Fruit fly (Drosophila melanogaster) whole organism: ENCODE results near the gene hng3.
A peak's percentile ranks its signal among the peaks of the same experiment; 100 is the strongest.

Experiments
- CG8478 ChIP-seq: fragments of >200 bp; optimal IDR thresholded peaks from 2 replicates; lab custom pipeline; 2018; ENCODE audit warnings: inconsistent platforms
- Dll ChIP-seq: fragments of >200 bp; optimal IDR thresholded peaks from 2 replicates; lab custom pipeline; 2017
- EcR ChIP-seq, 2 experiments: fragments of >200 bp; optimal IDR thresholded peaks; 2 replicates each; lab custom pipeline; 2017; ENCODE audit warnings: missing biosample characterization in 2 of 2, missing genetic modification characterization in 2 of 2, missing genetic modification reagents in 2 of 2
- pan ChIP-seq: fragments of >200 bp; optimal IDR thresholded peaks from 2 replicates; lab custom pipeline; 2017
- psq ChIP-seq: fragments of >200 bp; optimal IDR thresholded peaks from 2 replicates; lab custom pipeline; 2017
- usp ChIP-seq: fragments of >200 bp; optimal IDR thresholded peaks from 2 replicates; lab custom pipeline; 2017; ENCODE audit warnings: missing biosample characterization, missing genetic modification characterization, mixed read lengths

The hng3 gene

dm6 chr3L:742389-742951 is 12.8 kb downstream of the hng3 start:
- no peak for TF ChIP-seq usp (GFP tag; lab: Kevin White, UChicago)
- TF ChIP-seq pan (lab: Kevin White, UChicago), result no peak
- no peak for TF ChIP-seq psq
- TF ChIP-seq EcR (GFP tag; optimal IDR thresholded peaks at IDR 0.05; lab: Kevin White, UChicago), result no peak
- TF ChIP-seq Dll (lab: Kevin White, UChicago), result no peak
- no peak for TF ChIP-seq CG8478 (lab: Kevin White, UChicago)

dm6 chr3L:741687-742086 is 13.6 kb downstream of the hng3 start:
- TF ChIP-seq CG8478 (lab: Kevin White, UChicago) (no peak), psq (no peak), Dll (lab: Kevin White, UChicago) (no peak), usp (GFP tag; lab: Kevin White, UChicago) (no peak)

- TF ChIP-seq pan (lab: Kevin White, UChicago) (peak; percentile 86), Dll (lab: Kevin White, UChicago) (no peak), EcR (GFP tag; optimal IDR thresholded peaks at IDR 0.05; lab: Kevin White, UChicago) (no peak), psq (no peak)
These were observed 15.7 kb downstream of the hng3 start for dm6 chr3L:739357-740130.

- TF ChIP-seq EcR (GFP tag; optimal IDR thresholded peaks at IDR 0.05; lab: Kevin White, UChicago), result peak in 1 of 2 experiments; percentile 44
- TF ChIP-seq pan (lab: Kevin White, UChicago), result no peak
- peak; percentile 96 for TF ChIP-seq Dll (lab: Kevin White, UChicago)
These were observed 16.5 kb downstream of the hng3 start for dm6 chr3L:738523-739356.

dm6 chr3L:737445-738116 is 17.7 kb downstream of the hng3 start:
- TF ChIP-seq CG8478 (lab: Kevin White, UChicago) (no peak), psq (no peak), pan (lab: Kevin White, UChicago) (no peak), EcR (GFP tag; optimal IDR thresholded peaks at IDR 0.05; lab: Kevin White, UChicago) (no peak), usp (GFP tag; lab: Kevin White, UChicago) (no peak), Dll (lab: Kevin White, UChicago) (no peak)

dm6 chr3L:736542-737166 is 18.6 kb downstream of the hng3 start:
- TF ChIP-seq pan (lab: Kevin White, UChicago), result no peak
- TF ChIP-seq EcR (GFP tag; optimal IDR thresholded peaks at IDR 0.05; lab: Kevin White, UChicago), result peak in 1 of 2 experiments; percentile 46

dm6 chr3L:735948-736347 is 19.3 kb downstream of the hng3 start:
- no peak for TF ChIP-seq usp (GFP tag; lab: Kevin White, UChicago)

- TF ChIP-seq Dll (lab: Kevin White, UChicago) (no peak), CG8478 (lab: Kevin White, UChicago) (no peak), pan (lab: Kevin White, UChicago) (no peak), EcR (GFP tag; optimal IDR thresholded peaks at IDR 0.05; lab: Kevin White, UChicago) (no peak), psq (no peak), usp (GFP tag; lab: Kevin White, UChicago) (no peak)
These were observed 20.0 kb downstream of the hng3 start for dm6 chr3L:735315-735714.

- TF ChIP-seq Dll (lab: Kevin White, UChicago) (no peak), psq (no peak), CG8478 (lab: Kevin White, UChicago) (no peak), usp (GFP tag; lab: Kevin White, UChicago) (no peak), EcR (GFP tag; optimal IDR thresholded peaks at IDR 0.05; lab: Kevin White, UChicago) (no peak), pan (lab: Kevin White, UChicago) (no peak)
These were observed 21.2 kb downstream of the hng3 start for dm6 chr3L:733845-734697.

dm6 chr3L:733174-733829 is 22.0 kb downstream of the hng3 start:
- TF ChIP-seq CG8478 (lab: Kevin White, UChicago) (no peak), psq (no peak), Dll (lab: Kevin White, UChicago) (no peak), pan (lab: Kevin White, UChicago) (no peak), usp (GFP tag; lab: Kevin White, UChicago) (no peak), EcR (GFP tag; optimal IDR thresholded peaks at IDR 0.05; lab: Kevin White, UChicago) (no peak)
